Worm (Caenorhabditis elegans) whole organism, L2 larva: ENCODE measurements around the gene F13A2.10.
A peak's percentile ranks its signal among the peaks of the same experiment; 100 is the strongest.
"Not testable (repeated sequence)": the region's sequence is repeated elsewhere in the genome, so short reads cannot be mapped to it uniquely, and the experiment has no call there.

Experiments used
- R02D3.7 ChIP-seq: fragments of 150-350 bp; optimal IDR thresholded peaks from 2 replicates; lab custom pipeline; 2014; ENCODE audit warnings: missing biosample characterization, missing genetic modification characterization
- ZK546.5 ChIP-seq: sonication (generic microtip); optimal IDR thresholded peaks from 2 replicates; lab custom pipeline; 2017; ENCODE audit warnings: missing biosample characterization, missing genetic modification characterization
- ceh-16 ChIP-seq: fragments of 150-350 bp; optimal IDR thresholded peaks from 2 replicates; lab custom pipeline; 2014; ENCODE audit warnings: missing biosample characterization, missing genetic modification characterization
- elt-3 ChIP-seq: sonication (generic microtip); optimal IDR thresholded peaks from 2 replicates; lab custom pipeline; 2017; ENCODE audit warnings: missing biosample characterization, missing genetic modification characterization
- gmeb-1 ChIP-seq: fragments of 150-350 bp; optimal IDR thresholded peaks from 2 replicates; lab custom pipeline; 2014; ENCODE audit warnings: missing biosample characterization, missing genetic modification characterization
- lin-11 ChIP-seq: fragments of 150-350 bp; sonication (generic microtip); optimal IDR thresholded peaks from 2 replicates; lab custom pipeline; 2014; ENCODE audit warnings: missing biosample characterization, missing genetic modification characterization, inconsistent platforms, mixed read lengths
- lsy-2 ChIP-seq, 2 experiments: fragments of 150-350 bp in 1 of 2; sonication (generic microtip) in 1 of 2; optimal IDR thresholded peaks; 2 replicates each; lab custom pipeline; 2014 to 2017; ENCODE audit warnings: missing biosample characterization in 2 of 2, missing genetic modification characterization in 2 of 2
- mab-5 ChIP-seq: fragments of 150-350 bp; optimal IDR thresholded peaks from 2 replicates; lab custom pipeline; 2014; ENCODE audit warnings: missing biosample characterization, missing genetic modification characterization
- mdl-1 ChIP-seq, 2 experiments: fragments of 150-350 bp in 1 of 2; sonication (generic microtip) in 1 of 2; optimal IDR thresholded peaks; 2 replicates each; lab custom pipeline; 2017; ENCODE audit warnings: missing biosample characterization in 2 of 2, missing genetic modification characterization in 2 of 2
- nhr-12 ChIP-seq: fragments of 150-350 bp; optimal IDR thresholded peaks from 2 replicates; lab custom pipeline; 2014; ENCODE audit warnings: missing biosample characterization, missing genetic modification characterization
- nhr-23 ChIP-seq: fragments of 150-350 bp; optimal IDR thresholded peaks from 2 replicates; lab custom pipeline; 2014; ENCODE audit warnings: missing biosample characterization, missing genetic modification reagents, missing genetic modification characterization
- nhr-237 ChIP-seq: fragments of 150-350 bp; optimal IDR thresholded peaks from 2 replicates; lab custom pipeline; 2014; ENCODE audit warnings: missing biosample characterization, missing genetic modification characterization
- nhr-6 ChIP-seq: fragments of 150-350 bp; optimal IDR thresholded peaks from 2 replicates; lab custom pipeline; 2014; ENCODE audit warnings: missing biosample characterization, missing genetic modification characterization
- skn-1 ChIP-seq: sonication (generic microtip); optimal IDR thresholded peaks from 2 replicates; lab custom pipeline; 2017; ENCODE audit warnings: missing biosample characterization, missing genetic modification characterization
- sma-3 ChIP-seq: sonication (generic microtip); optimal IDR thresholded peaks from 2 replicates; lab custom pipeline; 2016; ENCODE audit warnings: missing genetic modification reagents, missing genetic modification characterization, missing compliant biosample characterization
- snpc-4 ChIP-seq: fragments of 150-350 bp; optimal IDR thresholded peaks from 2 replicates; lab custom pipeline; 2014; ENCODE audit warnings: missing biosample characterization, missing genetic modification characterization
- unc-55 ChIP-seq: fragments of 150-350 bp; sonication (generic microtip); optimal IDR thresholded peaks from 3 replicates; lab custom pipeline; 2014; ENCODE audit warnings: missing biosample characterization, missing genetic modification reagents, missing genetic modification characterization
- zag-1 ChIP-seq: fragments of 150-350 bp; optimal IDR thresholded peaks from 2 replicates; lab custom pipeline; 2014; ENCODE audit warnings: missing biosample characterization, missing genetic modification characterization

F13A2.10 gene

ce11 chrV:4341208-4341607, 44.9 kb downstream of the F13A2.10 start, which contains the start of gene glrx-3:
glrx-3 (minus strand) TSS chrV:4341308.
- TF ChIP-seq mdl-1 (tag; optimal IDR thresholded peaks at IDR 0.05; lab: Kevin White, UChicago) (no peak), sma-3 (GFP tag; lab: Kevin White, UChicago) (no peak), snpc-4 (tag; lab: Kevin White, UChicago) (no peak), R02D3.7 (tag; lab: Kevin White, UChicago) (no peak), mab-5 (tag; lab: Kevin White, UChicago) (no peak), nhr-237 (tag; lab: Kevin White, UChicago) (no peak), nhr-23 (tag; lab: Kevin White, UChicago) (no peak), nhr-12 (tag; lab: Kevin White, UChicago) (no peak), elt-3 (tag; lab: Kevin White, UChicago) (no peak)
- TF ChIP-seq, all 48 proteins: peak for 0

ce11 chrV:4339479-4339878, 46.6 kb downstream of the F13A2.10 start:
- TF ChIP-seq lin-11 (tag; lab: Kevin White, UChicago) (no peak), nhr-6 (no peak), ZK546.5 (tag; lab: Kevin White, UChicago) (no peak), gmeb-1 (tag; lab: Kevin White, UChicago) (peak; percentile 71), ceh-16 (tag; lab: Kevin White, UChicago) (no peak), lsy-2 (tag; optimal IDR thresholded peaks at IDR 0.05; lab: Kevin White, UChicago) (no peak), unc-55 (GFP tag; lab: Kevin White, UChicago) (peak; percentile 15), zag-1 (tag; lab: Kevin White, UChicago) (no peak), elt-3 (tag; lab: Kevin White, UChicago) (no peak), nhr-237 (tag; lab: Kevin White, UChicago) (no peak)
- TF ChIP-seq, all 48 proteins: peak for 2

ce11 chrV:4336462-4336861, 49.6 kb downstream of the F13A2.10 start, which contains the start of gene irld-1:
irld-1 (plus strand) TSS chrV:4336762.
- not testable (repeated sequence) for TF ChIP-seq snpc-4, mab-5, skn-1 (tag; lab: Kevin White, UChicago)
